Fruit fly (Drosophila melanogaster) whole organism, embryonic: ENCODE results near the gene CG15539.

Experiments
- Atf6 ChIP-seq: fragments of 200-800 bp; sonication (Bioruptor generic); IDR thresholded peaks from 2 replicates; pipeline ENCODE4 v1.3.6; 2022; ENCODE audit warnings: missing biosample characterization, missing genetic modification characterization
- Blimp-1 ChIP-seq: fragments of 200-800 bp; sonication (Bioruptor generic); optimal IDR thresholded peaks from 3 replicates; lab custom pipeline; 2018; ENCODE audit warnings: missing biosample characterization, missing genetic modification characterization, mild to moderate bottlenecking, moderate library complexity, missing genetic modification reagents
- CG10147 ChIP-seq: fragments of 200-800 bp; sonication (Bioruptor generic); optimal IDR thresholded peaks from 2 replicates; lab custom pipeline; 2019; ENCODE audit warnings: missing biosample characterization, mild to moderate bottlenecking, missing genetic modification characterization, moderate library complexity
- CG10274 ChIP-seq: fragments of 200-800 bp; sonication (Bioruptor generic); optimal IDR thresholded peaks from 3 replicates; lab custom pipeline; 2017; ENCODE audit warnings: missing biosample characterization, mild to moderate bottlenecking, missing genetic modification characterization
- CG10654 ChIP-seq: fragments of 200-800 bp; sonication (Bioruptor generic); optimal IDR thresholded peaks from 2 replicates; lab custom pipeline; 2016; ENCODE audit warnings: missing biosample characterization, missing genetic modification characterization
- CG11093 ChIP-seq: fragments of 200-800 bp; sonication (Bioruptor generic); IDR thresholded peaks from 3 replicates; pipeline ENCODE4 v1.3.6; 2022; ENCODE audit warnings: missing biosample characterization, missing genetic modification characterization
- CG11696 ChIP-seq: fragments of 200-800 bp; sonication (Bioruptor generic); IDR thresholded peaks from 2 replicates; pipeline ENCODE4 v1.3.6; 2022; ENCODE audit warnings: missing biosample characterization, missing genetic modification characterization
- CG11723 ChIP-seq: fragments of 200-800 bp; sonication (Bioruptor generic); optimal IDR thresholded peaks from 2 replicates; lab custom pipeline; 2017; ENCODE audit warnings: missing biosample characterization, mild to moderate bottlenecking, missing genetic modification characterization
- CG12155 ChIP-seq: fragments of 200-800 bp; sonication (Bioruptor generic); optimal IDR thresholded peaks from 3 replicates; lab custom pipeline; 2016; ENCODE audit warnings: missing biosample characterization, missing genetic modification characterization
- CG1529 ChIP-seq: fragments of 200-800 bp; sonication (Bioruptor generic); optimal IDR thresholded peaks from 3 replicates; lab custom pipeline; 2018; ENCODE audit warnings: missing biosample characterization, missing genetic modification characterization
- CG1602 ChIP-seq: fragments of 200-800 bp; sonication (Bioruptor generic); optimal IDR thresholded peaks from 3 replicates; lab custom pipeline; 2016; ENCODE audit warnings: missing biosample characterization, missing genetic modification characterization
- CG1603 ChIP-seq: fragments of 200-800 bp; sonication (Bioruptor generic); optimal IDR thresholded peaks from 2 replicates; lab custom pipeline; 2019; ENCODE audit warnings: missing biosample characterization, mild to moderate bottlenecking, missing genetic modification characterization, moderate library complexity
- CG16813 ChIP-seq: fragments of 200-800 bp; sonication (Bioruptor generic); IDR thresholded peaks from 3 replicates; pipeline ENCODE4 v1.3.6; 2022; ENCODE audit warnings: missing biosample characterization, missing genetic modification characterization; ENCODE audit not compliant: partially characterized antibody
- CG2712 ChIP-seq: fragments of 200-800 bp; optimal IDR thresholded peaks from 3 replicates; lab custom pipeline; 2019; ENCODE audit warnings: missing biosample characterization, mild to moderate bottlenecking, missing genetic modification characterization, moderate library complexity
- CG2875 ChIP-seq: fragments of 200-800 bp; sonication (Bioruptor generic); optimal IDR thresholded peaks from 2 replicates; lab custom pipeline; 2017; ENCODE audit warnings: missing biosample characterization, mild to moderate bottlenecking, missing genetic modification characterization, missing genetic modification reagents
- CG30431 ChIP-seq: fragments of 200-800 bp; sonication (Bioruptor generic); optimal IDR thresholded peaks from 2 replicates; lab custom pipeline; 2017; ENCODE audit warnings: missing biosample characterization, missing genetic modification characterization
- CG32772 ChIP-seq: fragments of 200-800 bp; sonication (Bioruptor generic); IDR thresholded peaks from 2 replicates; pipeline ENCODE4 v1.3.6; 2022; ENCODE audit warnings: missing biosample characterization, missing genetic modification characterization
- CG3281 ChIP-seq: fragments of 200-800 bp; sonication (Bioruptor generic); optimal IDR thresholded peaks from 3 replicates; lab custom pipeline; 2017; ENCODE audit warnings: missing biosample characterization, mild to moderate bottlenecking, missing genetic modification characterization
- CG33213 ChIP-seq: fragments of 200-800 bp; sonication (Bioruptor generic); optimal IDR thresholded peaks from 3 replicates; lab custom pipeline; 2016; ENCODE audit warnings: missing biosample characterization, missing genetic modification characterization
- CG42726 ChIP-seq: fragments of 200-800 bp; sonication (Bioruptor generic); IDR thresholded peaks from 2 replicates; pipeline ENCODE4 v1.3.6; 2022; ENCODE audit warnings: missing biosample characterization, missing genetic modification characterization; ENCODE audit not compliant: partially characterized antibody
- CG9437 ChIP-seq: fragments of 200-800 bp; sonication (Bioruptor generic); optimal IDR thresholded peaks from 2 replicates; lab custom pipeline; 2018; ENCODE audit warnings: missing biosample characterization, mild to moderate bottlenecking, missing genetic modification characterization
- Camta ChIP-seq: fragments of 200-800 bp; sonication (Bioruptor generic); optimal IDR thresholded peaks from 2 replicates; lab custom pipeline; 2016; ENCODE audit warnings: missing biosample characterization, missing genetic modification characterization
- Dad ChIP-seq: fragments of 200-800 bp; sonication (Bioruptor generic); optimal IDR thresholded peaks from 3 replicates; lab custom pipeline; 2016; ENCODE audit warnings: missing biosample characterization, missing genetic modification characterization
- Deaf1 ChIP-seq: fragments of 200-800 bp; optimal IDR thresholded peaks from 3 replicates; lab custom pipeline; 2019; ENCODE audit warnings: missing biosample characterization, mild to moderate bottlenecking, missing genetic modification characterization, moderate library complexity
- Dref ChIP-seq: fragments of 200-800 bp; sonication (Bioruptor generic); IDR thresholded peaks from 2 replicates; pipeline ENCODE4 v1.3.6; 2022; ENCODE audit warnings: missing biosample characterization, missing genetic modification characterization
- E2f1 ChIP-seq: fragments of 200-800 bp; sonication (Bioruptor generic); IDR thresholded peaks from 2 replicates; pipeline ENCODE4 v1.3.6; 2022; ENCODE audit warnings: missing biosample characterization, missing genetic modification characterization
- Fer1 ChIP-seq: fragments of 200-800 bp; sonication (Bioruptor generic); optimal IDR thresholded peaks from 2 replicates; lab custom pipeline; 2017; ENCODE audit warnings: missing biosample characterization, mild to moderate bottlenecking, missing genetic modification characterization
- H15 ChIP-seq: fragments of 200-800 bp; sonication (Bioruptor generic); IDR thresholded peaks from 3 replicates; pipeline ENCODE4 v1.3.6; 2022; ENCODE audit warnings: missing biosample characterization, missing genetic modification characterization
- H2.0 ChIP-seq: fragments of 200-800 bp; sonication (Bioruptor generic); IDR thresholded peaks from 2 replicates; pipeline ENCODE4 v1.3.6; 2022; ENCODE audit warnings: missing biosample characterization, missing genetic modification characterization
- MTF-1 ChIP-seq: fragments of 200-800 bp; sonication (Bioruptor generic); optimal IDR thresholded peaks from 2 replicates; lab custom pipeline; 2018; ENCODE audit warnings: missing biosample characterization, mild to moderate bottlenecking, missing genetic modification characterization, borderline replicate concordance
- Nf-YB ChIP-seq: fragments of 200-800 bp; sonication (Bioruptor generic); optimal IDR thresholded peaks from 3 replicates; lab custom pipeline; 2019; ENCODE audit warnings: missing biosample characterization, mild to moderate bottlenecking, missing genetic modification characterization, moderate library complexity
- Xbp1 ChIP-seq: fragments of 200-800 bp; sonication (Bioruptor generic); optimal IDR thresholded peaks from 3 replicates; lab custom pipeline; 2016; ENCODE audit warnings: missing biosample characterization, mild to moderate bottlenecking, missing genetic modification characterization
- ac ChIP-seq: fragments of 200-800 bp; sonication (Bioruptor generic); optimal IDR thresholded peaks from 3 replicates; lab custom pipeline; 2017; ENCODE audit warnings: missing biosample characterization, mild to moderate bottlenecking, missing genetic modification characterization
- bbx ChIP-seq: fragments of 200-800 bp; sonication (Bioruptor generic); IDR thresholded peaks from 2 replicates; pipeline ENCODE4 v1.3.6; 2022; ENCODE audit warnings: missing biosample characterization, missing genetic modification characterization; ENCODE audit not compliant: partially characterized antibody
- chinmo ChIP-seq: fragments of 200-800 bp; sonication (Bioruptor generic); IDR thresholded peaks from 4 replicates; pipeline ENCODE4 v1.3.6; 2022; ENCODE audit warnings: missing biosample characterization, missing genetic modification characterization; ENCODE audit not compliant: partially characterized antibody
- disco-r ChIP-seq: fragments of 200-800 bp; sonication (Bioruptor generic); optimal IDR thresholded peaks from 2 replicates; lab custom pipeline; 2016; ENCODE audit warnings: missing biosample characterization, missing genetic modification characterization
- fu2 ChIP-seq: fragments of 200-800 bp; sonication (Bioruptor generic); optimal IDR thresholded peaks from 2 replicates; lab custom pipeline; 2016; ENCODE audit warnings: missing biosample characterization, missing genetic modification characterization
- inv ChIP-seq: fragments of 200-800 bp; sonication (Bioruptor generic); IDR thresholded peaks from 2 replicates; pipeline ENCODE4 v1.3.6; 2022; ENCODE audit warnings: missing biosample characterization, missing genetic modification characterization; ENCODE audit not compliant: partially characterized antibody
- kah ChIP-seq: fragments of 200-800 bp; sonication (Bioruptor generic); optimal IDR thresholded peaks from 2 replicates; lab custom pipeline; 2018; ENCODE audit warnings: missing biosample characterization, mild to moderate bottlenecking, missing genetic modification characterization
- knrl ChIP-seq: fragments of 200-800 bp; sonication (Bioruptor generic); IDR thresholded peaks from 3 replicates; pipeline ENCODE4 v1.3.6; 2022; ENCODE audit warnings: missing biosample characterization, missing genetic modification characterization; ENCODE audit not compliant: partially characterized antibody
- lov ChIP-seq, 2 experiments: fragments of 200-800 bp in 1 of 2; fragments of >200 bp in 1 of 2; sonication (Bioruptor generic) in 1 of 2; IDR thresholded peaks in 1 of 2; optimal IDR thresholded peaks in 1 of 2; 2 replicates in 1 of 2; 3 replicates in 1 of 2; pipeline versions ENCODE4 v1.3.6 to Lab custom; 2017 to 2022; ENCODE audit warnings: missing biosample characterization in 1 of 2, missing genetic modification characterization in 1 of 2
- nerfin-2 ChIP-seq: fragments of 200-800 bp; sonication (Bioruptor generic); IDR thresholded peaks from 2 replicates; pipeline ENCODE4 v1.3.6; 2022; ENCODE audit warnings: missing biosample characterization, missing genetic modification characterization; ENCODE audit not compliant: partially characterized antibody
- p53 ChIP-seq: fragments of 200-800 bp; sonication (Bioruptor generic); optimal IDR thresholded peaks from 2 replicates; lab custom pipeline; 2016; ENCODE audit warnings: missing biosample characterization, missing genetic modification characterization
- rib ChIP-seq: fragments of 200-800 bp; sonication (Bioruptor generic); IDR thresholded peaks from 2 replicates; pipeline ENCODE4 v1.3.6; 2022; ENCODE audit warnings: missing biosample characterization, missing genetic modification characterization
- slou ChIP-seq: fragments of 200-800 bp; sonication (Bioruptor generic); optimal IDR thresholded peaks from 3 replicates; lab custom pipeline; 2016; ENCODE audit warnings: missing biosample characterization, missing genetic modification characterization
- sqz ChIP-seq: fragments of 200-800 bp; sonication (Bioruptor generic); optimal IDR thresholded peaks from 3 replicates; lab custom pipeline; 2018; ENCODE audit warnings: missing biosample characterization, mild to moderate bottlenecking, missing genetic modification characterization
- stc ChIP-seq: fragments of 200-800 bp; sonication (Bioruptor generic); IDR thresholded peaks from 2 replicates; pipeline ENCODE4 v1.3.6; 2022; ENCODE audit warnings: missing biosample characterization, missing genetic modification characterization
- vvl ChIP-seq: fragments of 200-800 bp; sonication (Bioruptor generic); IDR thresholded peaks from 2 replicates; pipeline ENCODE4 v1.3.6; 2022; ENCODE audit warnings: missing biosample characterization, missing genetic modification characterization
- zen ChIP-seq: fragments of 200-800 bp; sonication (Bioruptor generic); optimal IDR thresholded peaks from 3 replicates; lab custom pipeline; 2018; ENCODE audit warnings: missing biosample characterization, mild to moderate bottlenecking, missing genetic modification characterization, moderate library complexity
- zf30C ChIP-seq: fragments of 200-800 bp; sonication (Bioruptor generic); optimal IDR thresholded peaks from 3 replicates; lab custom pipeline; 2018; ENCODE audit warnings: missing biosample characterization, mild to moderate bottlenecking, missing genetic modification characterization

CG15539 gene

dm6 chr3R:30540196-30540595, 34.4 kb downstream of the CG15539 start (continued):
- TF ChIP-seq kah (GFP tag; lab: Kevin White, UChicago) = peak; percentile 79
- peak; percentile 80 for TF ChIP-seq zen (tag; lab: Kevin White, UChicago)
- TF ChIP-seq Blimp-1 (GFP tag; lab: Kevin White, UChicago) = peak; percentile 89
- TF ChIP-seq lov (optimal IDR thresholded peaks at IDR 0.05; lab: Kevin White, UChicago) = no peak
- TF ChIP-seq lov (GFP tag; IDR thresholded peaks at IDR 0.05; lab: Robert Waterston, UW) = peak; percentile 90
- peak; percentile 93 for TF ChIP-seq CG32772 (GFP tag; lab: Robert Waterston, UW)
- TF ChIP-seq Nf-YB (GFP tag; lab: Kevin White, UChicago) = peak; percentile 55
- TF ChIP-seq inv (GFP tag; lab: Robert Waterston, UW) = no peak
- TF ChIP-seq CG1529 (GFP tag; lab: Kevin White, UChicago) = peak; percentile 82
- 0 out of 2 replicates have a peak, but pooled peaks have one; percentile 2 for TF ChIP-seq Dref
- peak; percentile 78 for TF ChIP-seq Deaf1 (tag; lab: Kevin White, UChicago)
- peak; percentile 94 for TF ChIP-seq Fer1 (GFP tag; lab: Kevin White, UChicago)
- peak; percentile 90 for TF ChIP-seq disco-r (GFP tag; lab: Kevin White, UChicago)
- no peak for TF ChIP-seq knrl (GFP tag; lab: Robert Waterston, UW)
- peak; percentile 88 for TF ChIP-seq CG30431 (GFP tag; lab: Kevin White, UChicago)
- peak; percentile 93 for TF ChIP-seq Camta (GFP tag; lab: Kevin White, UChicago)
- peak; percentile 93 for TF ChIP-seq Dad
- peak; percentile 72 for TF ChIP-seq sqz
- TF ChIP-seq stc (GFP tag; lab: Robert Waterston, UW) = peak; percentile 87
- peak; percentile 82 for TF ChIP-seq CG10274 (GFP tag; lab: Kevin White, UChicago)
- TF ChIP-seq CG10147 (GFP tag; lab: Kevin White, UChicago) = peak; percentile 92
- TF ChIP-seq H2.0 (GFP tag; lab: Robert Waterston, UW) = peak; percentile 94
- TF ChIP-seq CG1602 = peak; percentile 87
- TF ChIP-seq Atf6 = peak; percentile 90
- TF ChIP-seq Xbp1 (GFP tag; lab: Kevin White, UChicago) = peak; percentile 94
- TF ChIP-seq CG2712 (tag; lab: Kevin White, UChicago) = peak; percentile 89
- TF ChIP-seq vvl = peak; percentile 96
- TF ChIP-seq CG9437 = peak; percentile 79
- TF ChIP-seq E2f1 (GFP tag; lab: Robert Waterston, UW) = peak; percentile 89
- peak; percentile 85 for TF ChIP-seq slou
- peak; percentile 89 for TF ChIP-seq CG1603 (tag; lab: Kevin White, UChicago)
- peak; percentile 89 for TF ChIP-seq p53 (GFP tag; lab: Kevin White, UChicago)
- TF ChIP-seq H15 = peak; percentile 91
- no peak for TF ChIP-seq chinmo (GFP tag; lab: Robert Waterston, UW)
- peak; percentile 58 for TF ChIP-seq zf30C (GFP tag; lab: Kevin White, UChicago)
- peak; percentile 91 for TF ChIP-seq rib (GFP tag; lab: Robert Waterston, UW)
- peak; percentile 93 for TF ChIP-seq CG10654 (GFP tag; lab: Kevin White, UChicago)
- peak; percentile 84 for TF ChIP-seq MTF-1 (GFP tag; lab: Kevin White, UChicago)
- TF ChIP-seq fu2 (GFP tag; lab: Kevin White, UChicago) = peak; percentile 90
- no peak for TF ChIP-seq nerfin-2 (GFP tag; lab: Robert Waterston, UW)
- TF ChIP-seq CG16813 = no peak
- peak; percentile 94 for TF ChIP-seq CG33213 (GFP tag; lab: Kevin White, UChicago)
- peak; percentile 85; the same call in 2 of the 3 replicates for TF ChIP-seq CG11093
- TF ChIP-seq CG2875 (GFP tag; lab: Kevin White, UChicago) = peak; percentile 82
- TF ChIP-seq CG42726 (GFP tag; lab: Robert Waterston, UW) = no peak
- TF ChIP-seq CG11723 (GFP tag; lab: Kevin White, UChicago) = peak; percentile 78
- peak; percentile 87 for TF ChIP-seq CG12155 (GFP tag; lab: Kevin White, UChicago)
- TF ChIP-seq CG11696 = peak; percentile 80
- peak; percentile 92 for TF ChIP-seq CG3281
- TF ChIP-seq ac (GFP tag; lab: Kevin White, UChicago) = no peak
- TF ChIP-seq bbx (GFP tag; lab: Robert Waterston, UW) = no peak
